4 fruit fly cellular contexts compared by ENCODE assay signal in genomic region chr3L:11414453-11414852, dm6.
A peak's percentile ranks its signal among the peaks of the same experiment; 100 is the strongest.
TF ChIP-seq lines count a peak whose summit lies in the region.

No protein-coding gene starts in this region.

- TF ChIP-seq CTCF in whole organism, embryonic (GFP tag; optimal IDR thresholded peaks at IDR 0.05; lab: Kevin White, UChicago), result no peak

TF ChIP-seq in whole organism, embryonic, 481 proteins besides CTCF, POLR2A, EP300 and RAD21 (continues in another document):
- peak; percentile 44 for TF ChIP-seq CG18262 (tag; optimal IDR thresholded peaks at IDR 0.05; lab: Kevin White, UChicago)
- peak; percentile 56 for TF ChIP-seq gem (tag; optimal IDR thresholded peaks at IDR 0.05; lab: Kevin White, UChicago)
- TF ChIP-seq dmrt99B (tag; optimal IDR thresholded peaks at IDR 0.05; lab: Kevin White, UChicago), result peak; percentile 8
- TF ChIP-seq lola (GFP tag; optimal IDR thresholded peaks at IDR 0.05; lab: Kevin White, UChicago), result peak in 1 of 3 experiments; percentile 57
- TF ChIP-seq Xrp1 (GFP tag; IDR thresholded peaks at IDR 0.05; lab: Robert Waterston, UW), result peak; percentile 43; the same call in 1 of the 2 replicates
- peak; percentile 37 for TF ChIP-seq sqz (GFP tag; optimal IDR thresholded peaks at IDR 0.05; lab: Kevin White, UChicago)
- no peak for TF ChIP-seq Spps (tag; optimal IDR thresholded peaks at IDR 0.05; lab: Kevin White, UChicago)
- TF ChIP-seq jumu (GFP tag; optimal IDR thresholded peaks at IDR 0.05; lab: Kevin White, UChicago), result peak; percentile 10
- TF ChIP-seq gcm2 (GFP tag; optimal IDR thresholded peaks at IDR 0.05; lab: Kevin White, UChicago), result peak; percentile 3
- TF ChIP-seq CG10979 (tag; optimal IDR thresholded peaks at IDR 0.05; lab: Kevin White, UChicago), result peak; percentile 28
- peak; percentile 33 for TF ChIP-seq CG6813 (GFP tag; optimal IDR thresholded peaks at IDR 0.05; lab: Kevin White, UChicago)
- no peak for TF ChIP-seq Aef1 (GFP tag; IDR thresholded peaks at IDR 0.05; lab: Robert Waterston, UW)
- TF ChIP-seq grau (tag; optimal IDR thresholded peaks at IDR 0.05; lab: Kevin White, UChicago), result peak; percentile 9
- no peak for TF ChIP-seq CG7372 (GFP tag; IDR thresholded peaks at IDR 0.05; lab: Robert Waterston, UW)
- peak; percentile 99 for TF ChIP-seq stwl (tag; optimal IDR thresholded peaks at IDR 0.05; lab: Kevin White, UChicago)
- TF ChIP-seq CG12299 (tag; optimal IDR thresholded peaks at IDR 0.05; lab: Kevin White, UChicago), result no peak
- TF ChIP-seq row (GFP tag; IDR thresholded peaks at IDR 0.05; lab: Robert Waterston, UW), result peak; percentile 46
- TF ChIP-seq bab2 (GFP tag; optimal IDR thresholded peaks at IDR 0.05; lab: Kevin White, UChicago), result peak; percentile 1
- TF ChIP-seq CG8290 (GFP tag; optimal IDR thresholded peaks at IDR 0.05; lab: Kevin White, UChicago), result peak; percentile 8
- no peak for TF ChIP-seq CG8290 (tag; optimal IDR thresholded peaks at IDR 0.05; lab: Kevin White, UChicago)
- TF ChIP-seq CG7839 (tag; optimal IDR thresholded peaks at IDR 0.05; lab: Kevin White, UChicago), result peak; percentile 37
- peak; percentile 9 for TF ChIP-seq CG6254 (GFP tag; optimal IDR thresholded peaks at IDR 0.05; lab: Kevin White, UChicago)
- peak; percentile 10 for TF ChIP-seq CG15696 (tag; optimal IDR thresholded peaks at IDR 0.05; lab: Kevin White, UChicago)

TF ChIP-seq in whole organism, prepupa, 60 proteins besides CTCF, POLR2A, EP300 and RAD21 (continues in another document):
- TF ChIP-seq Hr4 (GFP tag; optimal IDR thresholded peaks at IDR 0.05; lab: Kevin White, UChicago), result peak; percentile 77
- TF ChIP-seq achi (GFP tag; optimal IDR thresholded peaks at IDR 0.05; lab: Kevin White, UChicago), result peak; percentile 51
- peak; percentile 39 for TF ChIP-seq acj6 (GFP tag; optimal IDR thresholded peaks at IDR 0.05; lab: Kevin White, UChicago)
- TF ChIP-seq esn (GFP tag; optimal IDR thresholded peaks at IDR 0.05; lab: Kevin White, UChicago), result peak; percentile 59
- TF ChIP-seq CG10669 (GFP tag; optimal IDR thresholded peaks at IDR 0.05; lab: Kevin White, UChicago), result no peak
- TF ChIP-seq CG6854 (GFP tag; optimal IDR thresholded peaks at IDR 0.05; lab: Kevin White, UChicago), result no peak
- TF ChIP-seq Eip93F (GFP tag; optimal IDR thresholded peaks at IDR 0.05; lab: Kevin White, UChicago), result no peak
- TF ChIP-seq Hr39 (GFP tag; optimal IDR thresholded peaks at IDR 0.05; lab: Kevin White, UChicago), result peak; percentile 52
- TF ChIP-seq Eip75B (GFP tag; optimal IDR thresholded peaks at IDR 0.05; lab: Kevin White, UChicago), result peak; percentile 43
- TF ChIP-seq vri (GFP tag; optimal IDR thresholded peaks at IDR 0.05; lab: Kevin White, UChicago), result peak; percentile 12
- peak; percentile 43 for TF ChIP-seq CG4318 (GFP tag; optimal IDR thresholded peaks at IDR 0.05; lab: Kevin White, UChicago)
- no peak for TF ChIP-seq fkh (GFP tag; optimal IDR thresholded peaks at IDR 0.05; lab: Kevin White, UChicago)
- TF ChIP-seq Ets21C (GFP tag; optimal IDR thresholded peaks at IDR 0.05; lab: Kevin White, UChicago), result peak; percentile 34
- TF ChIP-seq fd85E (GFP tag; optimal IDR thresholded peaks at IDR 0.05; lab: Kevin White, UChicago), result no peak
- TF ChIP-seq fd59A (GFP tag; optimal IDR thresholded peaks at IDR 0.05; lab: Kevin White, UChicago), result peak; percentile 46
- peak; percentile 67 for TF ChIP-seq CG10631 (GFP tag; optimal IDR thresholded peaks at IDR 0.05; lab: Kevin White, UChicago)
- peak; percentile 27 for TF ChIP-seq CG6792 (GFP tag; optimal IDR thresholded peaks at IDR 0.05; lab: Kevin White, UChicago)
- peak; percentile 46 for TF ChIP-seq cyc (GFP tag; optimal IDR thresholded peaks at IDR 0.05; lab: Kevin White, UChicago)
- TF ChIP-seq CG7368 (GFP tag; optimal IDR thresholded peaks at IDR 0.05; lab: Kevin White, UChicago), result no peak
- peak; percentile 32 for TF ChIP-seq Sox102F (GFP tag; optimal IDR thresholded peaks at IDR 0.05; lab: Kevin White, UChicago)
- TF ChIP-seq CG9139 (GFP tag; optimal IDR thresholded peaks at IDR 0.05; lab: Kevin White, UChicago), result no peak
- TF ChIP-seq CG8632 (GFP tag; optimal IDR thresholded peaks at IDR 0.05; lab: Kevin White, UChicago), result no peak
- peak; percentile 46 for TF ChIP-seq OdsH (GFP tag; optimal IDR thresholded peaks at IDR 0.05; lab: Kevin White, UChicago)
- peak; percentile 26 for TF ChIP-seq net (GFP tag; optimal IDR thresholded peaks at IDR 0.05; lab: Kevin White, UChicago)

TF ChIP-seq in whole organism, pupa, 21 proteins besides CTCF, POLR2A, EP300 and RAD21:
- TF ChIP-seq EcR (GFP tag; optimal IDR thresholded peaks at IDR 0.05; lab: Kevin White, UChicago) (no peak), CG14655 (GFP tag; optimal IDR thresholded peaks at IDR 0.05; lab: Kevin White, UChicago) (peak; percentile 49), Pif1B (GFP tag; optimal IDR thresholded peaks at IDR 0.05; lab: Kevin White, UChicago) (no peak), CG4496 (GFP tag; IDR thresholded peaks at IDR 0.05; lab: Robert Waterston, UW) (no peak), CG9948 (tag; optimal IDR thresholded peaks at IDR 0.05; lab: Kevin White, UChicago) (no peak), CG13204 (GFP tag; optimal IDR thresholded peaks at IDR 0.05; lab: Kevin White, UChicago) (no peak), Ets98B (GFP tag; IDR thresholded peaks at IDR 0.05; lab: Robert Waterston, UW) (no peak), CG15710 (tag; optimal IDR thresholded peaks at IDR 0.05; lab: Kevin White, UChicago) (peak; percentile 34), CG12605 (GFP tag; IDR thresholded peaks at IDR 0.05; lab: Robert Waterston, UW) (no peak), rn (GFP tag; IDR thresholded peaks at IDR 0.05; lab: Robert Waterston, UW) (no peak), Snoo (tag; optimal IDR thresholded peaks at IDR 0.05; lab: Kevin White, UChicago) (peak; percentile 26), CG34367 (tag; optimal IDR thresholded peaks at IDR 0.05; lab: Kevin White, UChicago) (no peak), fd96Ca (GFP tag; IDR thresholded peaks at IDR 0.05; lab: Robert Waterston, UW) (peak; percentile 32; the same call in 1 of the 3 replicates), Pif1A (GFP tag; optimal IDR thresholded peaks at IDR 0.05; lab: Kevin White, UChicago) (no peak), CG8301 (tag; optimal IDR thresholded peaks at IDR 0.05; lab: Kevin White, UChicago) (peak; percentile 39), CG10348 (GFP tag; IDR thresholded peaks at IDR 0.05; lab: Robert Waterston, UW) (no peak), gl (tag; optimal IDR thresholded peaks at IDR 0.05; lab: Kevin White, UChicago) (no peak), CG8159 (tag; optimal IDR thresholded peaks at IDR 0.05; lab: Kevin White, UChicago) (peak; percentile 46), CG32121 (GFP tag; IDR thresholded peaks at IDR 0.05; lab: Robert Waterston, UW) (no peak), CG17806 (tag; optimal IDR thresholded peaks at IDR 0.05; lab: Kevin White, UChicago) (no peak), D1 (tag; optimal IDR thresholded peaks at IDR 0.05; lab: Kevin White, UChicago) (no peak)

TF ChIP-seq in whole organism, wandering third instar larva, 38 proteins besides CTCF, POLR2A, EP300 and RAD21:
- TF ChIP-seq CG32264 (GFP tag; optimal IDR thresholded peaks at IDR 0.05; lab: Kevin White, UChicago) (no peak), Jra (GFP tag; optimal IDR thresholded peaks at IDR 0.05; lab: Kevin White, UChicago) (no peak), Hnf4 (GFP tag; optimal IDR thresholded peaks at IDR 0.05; lab: Kevin White, UChicago) (no peak), dmrt93B (GFP tag; optimal IDR thresholded peaks at IDR 0.05; lab: Kevin White, UChicago) (no peak), woc (GFP tag; optimal IDR thresholded peaks at IDR 0.05; lab: Kevin White, UChicago) (peak; percentile 17), Rel (GFP tag; optimal IDR thresholded peaks at IDR 0.05; lab: Kevin White, UChicago) (no peak), Rel (tag; optimal IDR thresholded peaks at IDR 0.05; lab: Kevin White, UChicago) (no peak), foxo (GFP tag; optimal IDR thresholded peaks at IDR 0.05; lab: Kevin White, UChicago) (peak in 1 of 2 experiments; percentile 55), CrebA (GFP tag; optimal IDR thresholded peaks at IDR 0.05; lab: Kevin White, UChicago; ENCODE audit: borderline replicate concordance) (no peak), ey (GFP tag; optimal IDR thresholded peaks at IDR 0.05; lab: Kevin White, UChicago) (peak; percentile 35), rgr (GFP tag; optimal IDR thresholded peaks at IDR 0.05; lab: Kevin White, UChicago) (peak; percentile 24), psq (GFP tag; optimal IDR thresholded peaks at IDR 0.05; lab: Kevin White, UChicago) (peak; percentile 6), jim (GFP tag; optimal IDR thresholded peaks at IDR 0.05; lab: Kevin White, UChicago) (no peak), CG9705 (GFP tag; optimal IDR thresholded peaks at IDR 0.05; lab: Kevin White, UChicago) (no peak), fru (GFP tag; optimal IDR thresholded peaks at IDR 0.05; lab: Kevin White, UChicago) (peak; percentile 48), br (GFP tag; optimal IDR thresholded peaks at IDR 0.05; lab: Kevin White, UChicago) (peak; percentile 16), OdsH (GFP tag; optimal IDR thresholded peaks at IDR 0.05; lab: Kevin White, UChicago) (peak; percentile 9), HLH106 (tag; optimal IDR thresholded peaks at IDR 0.05; lab: Kevin White, UChicago) (peak; percentile 3), Sp1 (GFP tag; optimal IDR thresholded peaks at IDR 0.05; lab: Kevin White, UChicago) (peak; percentile 15), h (GFP tag; optimal IDR thresholded peaks at IDR 0.05; lab: Kevin White, UChicago) (peak; percentile 32)

Comparison
In these comparisons a context has a peak if more than half of its experiments do, and no peak if none do; other contexts are left out.
1. Of the 7 proteins assayed by ChIP-seq in both whole organism, embryonic and whole organism, prepupa: peak only in whole organism, embryonic: none; only in whole organism, prepupa: Hr39 and Sox102F; in both: none; in neither: 5.